Worm (Caenorhabditis elegans) whole organism, L2 larva: ENCODE data around the gene acs-15.
A peak's percentile ranks its signal among the peaks of the same experiment; 100 is the strongest.
"Not testable (repeated sequence)": the region's sequence is repeated elsewhere in the genome, so short reads cannot be mapped to it uniquely, and the experiment has no call there.

Source experiments
- R02D3.7 ChIP-seq: fragments of 150-350 bp; optimal IDR thresholded peaks from 2 replicates; lab custom pipeline; 2014; ENCODE audit warnings: missing biosample characterization, missing genetic modification characterization
- Y55F3AM.14 ChIP-seq: fragments of 200-800 bp; sonication (Bioruptor generic); optimal IDR thresholded peaks from 2 replicates; lab custom pipeline; 2018; ENCODE audit warnings: mild to moderate bottlenecking, missing genetic modification characterization, missing compliant biosample characterization
- ZK546.5 ChIP-seq: sonication (generic microtip); optimal IDR thresholded peaks from 2 replicates; lab custom pipeline; 2017; ENCODE audit warnings: missing biosample characterization, missing genetic modification characterization
- alr-1 ChIP-seq: fragments of 150-350 bp; optimal IDR thresholded peaks from 2 replicates; lab custom pipeline; 2014; ENCODE audit warnings: missing biosample characterization, missing genetic modification characterization
- aly-2 ChIP-seq: fragments of 150-350 bp; optimal IDR thresholded peaks from 2 replicates; lab custom pipeline; 2014; ENCODE audit warnings: missing biosample characterization, missing genetic modification characterization
- ceh-82 ChIP-seq: fragments of 150-350 bp; optimal IDR thresholded peaks from 2 replicates; lab custom pipeline; 2014; ENCODE audit warnings: missing biosample characterization, missing genetic modification characterization
- crh-2 ChIP-seq: sonication (generic microtip); optimal IDR thresholded peaks from 2 replicates; lab custom pipeline; 2017; ENCODE audit warnings: missing biosample characterization, missing genetic modification characterization
- elt-3 ChIP-seq: sonication (generic microtip); optimal IDR thresholded peaks from 2 replicates; lab custom pipeline; 2017; ENCODE audit warnings: missing biosample characterization, missing genetic modification characterization
- fos-1 ChIP-seq: fragments of 150-350 bp; optimal IDR thresholded peaks from 2 replicates; lab custom pipeline; 2014; ENCODE audit warnings: missing biosample characterization, missing genetic modification characterization
- gmeb-1 ChIP-seq: fragments of 150-350 bp; optimal IDR thresholded peaks from 2 replicates; lab custom pipeline; 2014; ENCODE audit warnings: missing biosample characterization, missing genetic modification characterization
- lin-13 ChIP-seq: fragments of 150-350 bp; optimal IDR thresholded peaks from 2 replicates; lab custom pipeline; 2014; ENCODE audit warnings: missing biosample characterization, missing genetic modification reagents, missing genetic modification characterization
- lin-39 ChIP-seq: fragments of 150-350 bp; optimal IDR thresholded peaks from 2 replicates; lab custom pipeline; 2014; ENCODE audit warnings: missing biosample characterization, missing genetic modification reagents, missing genetic modification characterization
- mab-5 ChIP-seq: fragments of 150-350 bp; optimal IDR thresholded peaks from 2 replicates; lab custom pipeline; 2014; ENCODE audit warnings: missing biosample characterization, missing genetic modification characterization
- mbf-1 ChIP-seq: sonication (generic microtip); optimal IDR thresholded peaks from 2 replicates; lab custom pipeline; 2017; ENCODE audit warnings: missing biosample characterization, missing genetic modification characterization
- mdl-1 ChIP-seq, 2 experiments: fragments of 150-350 bp in 1 of 2; sonication (generic microtip) in 1 of 2; optimal IDR thresholded peaks; 2 replicates each; lab custom pipeline; 2017; ENCODE audit warnings: missing biosample characterization in 2 of 2, missing genetic modification characterization in 2 of 2
- nhr-10 ChIP-seq: sonication (generic microtip); optimal IDR thresholded peaks from 2 replicates; lab custom pipeline; 2017; ENCODE audit warnings: missing biosample characterization, missing genetic modification characterization
- nhr-11 ChIP-seq: fragments of 150-350 bp; optimal IDR thresholded peaks from 2 replicates; lab custom pipeline; 2014; ENCODE audit warnings: missing biosample characterization, missing genetic modification characterization
- nhr-12 ChIP-seq: fragments of 150-350 bp; optimal IDR thresholded peaks from 2 replicates; lab custom pipeline; 2014; ENCODE audit warnings: missing biosample characterization, missing genetic modification characterization
- nhr-129 ChIP-seq: fragments of 150-350 bp; optimal IDR thresholded peaks from 2 replicates; lab custom pipeline; 2014; ENCODE audit warnings: missing biosample characterization, missing genetic modification characterization
- nhr-21 ChIP-seq: fragments of 150-350 bp; optimal IDR thresholded peaks from 2 replicates; lab custom pipeline; 2014; ENCODE audit warnings: missing biosample characterization, missing genetic modification characterization
- nhr-23 ChIP-seq: fragments of 150-350 bp; optimal IDR thresholded peaks from 2 replicates; lab custom pipeline; 2014; ENCODE audit warnings: missing biosample characterization, missing genetic modification reagents, missing genetic modification characterization
- nhr-237 ChIP-seq: fragments of 150-350 bp; optimal IDR thresholded peaks from 2 replicates; lab custom pipeline; 2014; ENCODE audit warnings: missing biosample characterization, missing genetic modification characterization
- nhr-25 ChIP-seq: fragments of 150-350 bp; sonication (generic microtip); optimal IDR thresholded peaks from 3 replicates; lab custom pipeline; 2014; ENCODE audit warnings: missing biosample characterization, missing genetic modification characterization
- nhr-6 ChIP-seq: fragments of 150-350 bp; optimal IDR thresholded peaks from 2 replicates; lab custom pipeline; 2014; ENCODE audit warnings: missing biosample characterization, missing genetic modification characterization
- nhr-77 ChIP-seq: fragments of 150-350 bp; optimal IDR thresholded peaks from 2 replicates; lab custom pipeline; 2014; ENCODE audit warnings: missing biosample characterization, missing genetic modification characterization
- peb-1 ChIP-seq: fragments of 150-350 bp; optimal IDR thresholded peaks from 2 replicates; lab custom pipeline; 2014; ENCODE audit warnings: missing biosample characterization, missing genetic modification characterization
- skn-1 ChIP-seq: sonication (generic microtip); optimal IDR thresholded peaks from 2 replicates; lab custom pipeline; 2017; ENCODE audit warnings: missing biosample characterization, missing genetic modification characterization
- sma-3 ChIP-seq: sonication (generic microtip); optimal IDR thresholded peaks from 2 replicates; lab custom pipeline; 2016; ENCODE audit warnings: missing genetic modification reagents, missing genetic modification characterization, missing compliant biosample characterization
- sma-9 ChIP-seq, 2 experiments: fragments of 150-350 bp in 1 of 2; sonication (generic microtip) in 1 of 2; optimal IDR thresholded peaks; 2 replicates each; lab custom pipeline; 2014 to 2016; ENCODE audit warnings: missing genetic modification characterization in 2 of 2, mild to moderate bottlenecking in 1 of 2, missing biosample characterization in 1 of 2, missing compliant biosample characterization in 1 of 2, missing genetic modification reagents in 1 of 2, moderate library complexity in 1 of 2
- unc-39 ChIP-seq: fragments of 150-350 bp; optimal IDR thresholded peaks from 2 replicates; lab custom pipeline; 2014; ENCODE audit warnings: missing biosample characterization, missing genetic modification characterization
- unc-55 ChIP-seq: fragments of 150-350 bp; sonication (generic microtip); optimal IDR thresholded peaks from 3 replicates; lab custom pipeline; 2014; ENCODE audit warnings: missing biosample characterization, missing genetic modification reagents, missing genetic modification characterization
- zag-1 ChIP-seq: fragments of 150-350 bp; optimal IDR thresholded peaks from 2 replicates; lab custom pipeline; 2014; ENCODE audit warnings: missing biosample characterization, missing genetic modification characterization
- ztf-1 ChIP-seq: fragments of 200-800 bp; sonication (Bioruptor generic); conservative IDR thresholded peaks from 2 replicates; pipeline ENCODE4 v1.3.6; 2022; ENCODE audit warnings: missing genetic modification characterization, missing compliant biosample characterization
- ztf-11 ChIP-seq: sonication (generic microtip); optimal IDR thresholded peaks from 2 replicates; lab custom pipeline; 2017; ENCODE audit warnings: missing biosample characterization, missing genetic modification characterization
- ztf-4 ChIP-seq: fragments of 150-350 bp; optimal IDR thresholded peaks from 2 replicates; lab custom pipeline; 2014; ENCODE audit warnings: missing biosample characterization, missing genetic modification characterization

Gene acs-15

DNA sequence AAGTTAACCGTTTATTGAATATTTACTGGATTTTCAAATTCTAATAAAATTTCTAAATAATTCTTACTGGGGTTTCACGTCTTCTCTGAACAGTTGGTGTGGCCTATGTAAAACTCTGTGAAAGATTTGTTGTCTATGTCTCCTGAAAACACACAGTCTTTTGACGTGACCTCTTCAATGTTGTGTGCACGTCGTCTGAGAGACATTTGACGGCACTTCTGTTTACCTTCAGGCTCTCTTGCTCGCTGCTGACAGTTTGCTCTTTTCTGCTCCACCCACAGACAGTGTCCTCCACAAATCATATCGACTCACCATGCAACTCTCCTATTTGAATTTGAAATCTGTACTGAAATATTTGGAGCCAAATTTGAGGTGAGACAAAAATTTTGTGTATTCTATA lies 1.9 kb upstream of the acs-15 start, which contains the start of gene fbxc-34:
Gene fbxc-34, plus strand, starts transcription at position 301 of the 400 bp plus-strand sequence.
- TF ChIP-seq fos-1, crh-2, nhr-21: not testable (repeated sequence)
- TF ChIP-seq, all 48 proteins: peak for 0; not testable (repeated sequence) for 48

- TF ChIP-seq ztf-1 (no peak), nhr-6 (tag; lab: Kevin White, UChicago) (no peak), mbf-1 (tag; lab: Kevin White, UChicago) (no peak), nhr-77 (no peak), sma-9 (GFP tag; optimal IDR thresholded peaks at IDR 0.05; lab: Kevin White, UChicago) (no peak), sma-9 (tag; optimal IDR thresholded peaks at IDR 0.05; lab: Kevin White, UChicago) (no peak), nhr-10 (no peak), nhr-25 (tag; lab: Kevin White, UChicago) (no peak)
These were observed 4.4 kb downstream of the acs-15 start for ce11 chrII:937265-937664.

DNA sequence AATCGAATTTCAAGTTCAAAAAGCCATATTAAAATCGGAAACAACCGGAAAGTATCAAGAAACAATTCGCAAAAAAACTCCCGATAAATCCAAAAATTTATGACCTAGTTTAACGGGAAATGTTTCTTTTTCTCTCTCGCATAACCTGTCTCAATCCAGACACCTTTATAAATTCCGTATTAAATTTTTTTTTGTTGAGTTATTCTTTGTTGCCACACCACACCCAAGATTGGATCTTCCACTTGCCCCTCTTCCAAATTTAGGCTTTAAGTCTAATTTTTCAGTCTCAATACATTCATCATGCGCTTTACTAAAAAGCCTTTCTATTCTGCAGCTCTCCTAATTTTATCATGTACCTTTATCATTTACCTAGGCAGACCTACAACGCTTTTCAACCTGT lies 5.7 kb downstream of the acs-15 start, which contains the start of gene R07C3.3:
Gene R07C3.3, plus strand, starts transcription at position 301 of the 400 bp plus-strand sequence.
- TF ChIP-seq nhr-25 (tag; lab: Kevin White, UChicago) (no peak), lin-13 (no peak), skn-1 (no peak), unc-39 (no peak), nhr-23 (no peak), nhr-237 (tag; lab: Kevin White, UChicago) (no peak), gmeb-1 (tag; lab: Kevin White, UChicago) (no peak), nhr-12 (no peak), sma-9 (GFP tag; optimal IDR thresholded peaks at IDR 0.05; lab: Kevin White, UChicago) (no peak), sma-9 (tag; optimal IDR thresholded peaks at IDR 0.05; lab: Kevin White, UChicago) (no peak), nhr-11 (tag; lab: Kevin White, UChicago) (no peak)

ce11 chrII:940779-941178 lies 8.0 kb downstream of the acs-15 start, which contains the start of gene fbxc-36:
Gene fbxc-36 (plus strand): TSS chrII:940983.
- TF ChIP-seq nhr-6 (tag; lab: Kevin White, UChicago) (no peak), ztf-4 (tag; lab: Kevin White, UChicago) (no peak), ZK546.5 (no peak), nhr-77 (no peak), nhr-12 (no peak), aly-2 (tag; lab: Kevin White, UChicago) (no peak), mab-5 (no peak), Y55F3AM.14 (no peak), sma-9 (GFP tag; optimal IDR thresholded peaks at IDR 0.05; lab: Kevin White, UChicago) (no peak), sma-9 (tag; optimal IDR thresholded peaks at IDR 0.05; lab: Kevin White, UChicago) (no peak), zag-1 (tag; lab: Kevin White, UChicago) (no peak), mbf-1 (tag; lab: Kevin White, UChicago) (no peak), lin-39 (tag; lab: Kevin White, UChicago) (no peak), ceh-82 (tag; lab: Kevin White, UChicago) (no peak), alr-1 (no peak), R02D3.7 (tag; lab: Kevin White, UChicago) (no peak), sma-3 (no peak), nhr-25 (tag; lab: Kevin White, UChicago) (no peak), ztf-1 (no peak), unc-55 (GFP tag; lab: Kevin White, UChicago) (no peak), crh-2 (no peak)

DNA sequence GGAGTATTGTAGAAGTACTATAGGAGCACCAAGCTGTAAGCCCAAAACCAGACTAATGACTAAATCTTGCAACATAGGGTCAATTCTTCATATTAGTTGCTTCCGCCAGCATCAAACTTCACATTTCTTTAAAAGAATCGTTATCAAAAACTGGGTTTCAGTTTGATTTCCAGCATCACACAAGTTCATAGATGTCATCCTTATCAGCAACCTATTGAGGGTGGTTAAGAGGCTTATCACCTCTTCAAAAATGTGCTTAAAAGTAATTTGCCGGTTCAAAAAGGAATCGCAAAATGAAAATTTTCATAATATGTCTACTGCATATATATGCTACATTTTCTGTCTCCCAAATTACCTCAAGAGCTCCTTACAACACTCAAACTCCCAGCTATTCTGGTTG lies 11.0 kb downstream of the acs-15 start, which contains the start of gene clec-43:
Gene clec-43, plus strand, starts transcription at position 294 of the 400 bp plus-strand sequence.
- TF ChIP-seq R02D3.7 (tag; lab: Kevin White, UChicago) (no peak), fos-1 (peak; percentile 71), ztf-11 (tag; lab: Kevin White, UChicago) (no peak), skn-1 (no peak)
- TF ChIP-seq, all 48 proteins: peak for 1

DNA sequence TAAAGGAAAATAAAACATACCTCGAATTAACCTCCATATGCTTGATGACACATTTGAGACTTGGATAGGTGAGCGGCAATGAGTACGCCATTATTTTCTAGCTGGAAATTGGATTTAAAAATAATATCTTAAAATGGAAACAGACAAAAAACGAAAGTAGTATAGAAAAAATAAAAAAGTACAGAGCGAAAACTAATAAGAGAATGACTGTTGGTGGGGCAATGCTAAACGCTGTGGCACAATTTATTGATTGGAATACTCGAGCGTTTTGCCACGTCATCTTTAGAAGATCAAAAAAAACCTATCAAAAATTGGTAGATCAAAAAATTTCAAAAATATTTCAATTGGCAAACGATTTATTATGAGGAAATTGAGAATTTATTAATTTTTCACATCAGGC lies 15.3 kb downstream of the acs-15 start, which contains the start of gene fbxc-32:
Gene fbxc-32, minus strand, starts transcription at position 101 of the 400 bp plus-strand sequence.
- no peak for TF ChIP-seq nhr-23
- TF ChIP-seq ZK546.5 = no peak
- no peak for TF ChIP-seq mdl-1 (tag; optimal IDR thresholded peaks at IDR 0.05; lab: Kevin White, UChicago)
- no peak for TF ChIP-seq nhr-12
- TF ChIP-seq lin-13 = no peak
- no peak for TF ChIP-seq skn-1
- TF ChIP-seq peb-1 (tag; lab: Kevin White, UChicago) = no peak
- no peak for TF ChIP-seq ztf-1
- no peak for TF ChIP-seq elt-3 (tag; lab: Kevin White, UChicago)
- TF ChIP-seq aly-2 (tag; lab: Kevin White, UChicago) = no peak
- no peak for TF ChIP-seq nhr-77
- no peak for TF ChIP-seq nhr-129 (tag; lab: Kevin White, UChicago)
- TF ChIP-seq, all 48 proteins: peak for 0
